Fruit fly (Drosophila melanogaster) whole organism, embryonic: Measurements from ENCODE around the gene sky.

Source experiments
- Aef1 ChIP-seq: fragments of 200-800 bp; sonication (Bioruptor generic); IDR thresholded peaks from 3 replicates; pipeline ENCODE4 v1.3.6; 2022; ENCODE audit warnings: missing biosample characterization, missing genetic modification characterization
- Bteb2 ChIP-seq: fragments of 200-800 bp; sonication (Bioruptor generic); optimal IDR thresholded peaks from 2 replicates; lab custom pipeline; 2016; ENCODE audit warnings: missing biosample characterization, missing genetic modification characterization
- CG11695 ChIP-seq: fragments of 200-800 bp; sonication (Bioruptor generic); IDR thresholded peaks from 3 replicates; pipeline ENCODE4 v1.3.6; 2022; ENCODE audit warnings: missing biosample characterization, missing genetic modification characterization
- CG12104 ChIP-seq: fragments of 200-800 bp; sonication (Bioruptor generic); optimal IDR thresholded peaks from 3 replicates; lab custom pipeline; 2016; ENCODE audit warnings: missing biosample characterization, missing genetic modification characterization
- CG12219 ChIP-seq: fragments of 200-800 bp; sonication (Bioruptor generic); optimal IDR thresholded peaks from 3 replicates; lab custom pipeline; 2018; ENCODE audit warnings: missing biosample characterization, mild to moderate bottlenecking, missing genetic modification characterization
- CG12236 ChIP-seq: fragments of 200-800 bp; sonication (Bioruptor generic); optimal IDR thresholded peaks from 2 replicates; lab custom pipeline; 2016; ENCODE audit warnings: missing biosample characterization, missing genetic modification characterization
- CG12659 ChIP-seq: fragments of 200-800 bp; sonication (Bioruptor generic); optimal IDR thresholded peaks from 3 replicates; lab custom pipeline; 2017; ENCODE audit warnings: mild to moderate bottlenecking, missing biosample characterization, missing genetic modification reagents, missing genetic modification characterization
- CG14441 ChIP-seq: fragments of 200-800 bp; sonication (Bioruptor generic); IDR thresholded peaks from 2 replicates; pipeline ENCODE4 v1.3.6; 2022; ENCODE audit warnings: missing biosample characterization, missing genetic modification characterization
- CG15073 ChIP-seq: fragments of 200-800 bp; sonication (Bioruptor generic); optimal IDR thresholded peaks from 2 replicates; lab custom pipeline; 2016; ENCODE audit warnings: missing biosample characterization, missing genetic modification characterization
- CG16813 ChIP-seq: fragments of 200-800 bp; sonication (Bioruptor generic); IDR thresholded peaks from 3 replicates; pipeline ENCODE4 v1.3.6; 2022; ENCODE audit warnings: missing biosample characterization, missing genetic modification characterization; ENCODE audit not compliant: partially characterized antibody
- CG16815 ChIP-seq: fragments of 200-800 bp; sonication (Bioruptor generic); optimal IDR thresholded peaks from 3 replicates; lab custom pipeline; 2017; ENCODE audit warnings: missing biosample characterization, mild to moderate bottlenecking, missing genetic modification characterization
- CG16863 ChIP-seq: fragments of 200-800 bp; sonication (Bioruptor generic); optimal IDR thresholded peaks from 3 replicates; lab custom pipeline; 2016; ENCODE audit warnings: missing biosample characterization, missing genetic modification characterization
- CG2889 ChIP-seq: fragments of 200-800 bp; sonication (Bioruptor generic); IDR thresholded peaks from 3 replicates; pipeline ENCODE4 v1.3.6; 2022; ENCODE audit warnings: missing biosample characterization, missing genetic modification characterization
- CG4360 ChIP-seq: fragments of 200-800 bp; sonication (Bioruptor generic); IDR thresholded peaks from 2 replicates; pipeline ENCODE4 v1.3.6; 2022; ENCODE audit warnings: missing biosample characterization, missing genetic modification characterization
- CG4730 ChIP-seq: fragments of 200-800 bp; sonication (Bioruptor generic); IDR thresholded peaks from 2 replicates; pipeline ENCODE4 v1.3.6; 2022; ENCODE audit warnings: missing biosample characterization, missing genetic modification characterization
- CG6175 ChIP-seq: fragments of 200-800 bp; sonication (Bioruptor generic); IDR thresholded peaks from 3 replicates; pipeline ENCODE4 v1.3.6; 2022; ENCODE audit warnings: missing biosample characterization, missing genetic modification characterization
- CG6854 ChIP-seq: fragments of 200-800 bp; sonication (Bioruptor generic); optimal IDR thresholded peaks from 3 replicates; lab custom pipeline; 2017; ENCODE audit warnings: missing biosample characterization, mild to moderate bottlenecking, missing genetic modification characterization
- CTCF ChIP-seq: fragments of 200-800 bp; sonication (Bioruptor generic); optimal IDR thresholded peaks from 2 replicates; lab custom pipeline; 2017; ENCODE audit warnings: missing biosample characterization, mild to moderate bottlenecking, missing genetic modification characterization, moderate library complexity
- D19B ChIP-seq: fragments of 200-800 bp; sonication (Bioruptor generic); optimal IDR thresholded peaks from 2 replicates; lab custom pipeline; 2017; ENCODE audit warnings: missing biosample characterization, mild to moderate bottlenecking, missing genetic modification characterization
- Hand ChIP-seq: fragments of 200-800 bp; sonication (Bioruptor generic); optimal IDR thresholded peaks from 2 replicates; lab custom pipeline; 2017; ENCODE audit warnings: mild to moderate bottlenecking, missing biosample characterization, missing genetic modification reagents, missing genetic modification characterization
- Hmr ChIP-seq: fragments of 200-800 bp; sonication (Bioruptor generic); optimal IDR thresholded peaks from 3 replicates; lab custom pipeline; 2017; ENCODE audit warnings: mild to moderate bottlenecking, missing biosample characterization, missing genetic modification reagents, missing genetic modification characterization
- Hr39 ChIP-seq: fragments of >200 bp; optimal IDR thresholded peaks from 2 replicates; lab custom pipeline; 2017
- Kr ChIP-seq: fragments of 200-800 bp; sonication (Bioruptor generic); optimal IDR thresholded peaks from 2 replicates; lab custom pipeline; 2017; ENCODE audit warnings: missing biosample characterization, mild to moderate bottlenecking, missing genetic modification characterization
- Med ChIP-seq: fragments of 200-800 bp; sonication (Bioruptor generic); peaks from one replicate; lab custom pipeline; 2016; ENCODE audit warnings: missing biosample characterization, missing genetic modification characterization, mild to moderate bottlenecking, inconsistent platforms, moderate library complexity
- Oaz ChIP-seq: fragments of 200-800 bp; sonication (Bioruptor generic); IDR thresholded peaks from 2 replicates; pipeline ENCODE4 v1.3.6; 2022; ENCODE audit warnings: missing biosample characterization, missing genetic modification characterization
- Oli ChIP-seq: fragments of 200-800 bp; sonication (Bioruptor generic); optimal IDR thresholded peaks from 2 replicates; lab custom pipeline; 2018; ENCODE audit warnings: missing biosample characterization, mild to moderate bottlenecking, missing genetic modification characterization, moderate library complexity
- Opbp ChIP-seq: fragments of 200-800 bp; sonication (Bioruptor generic); IDR thresholded peaks from 3 replicates; pipeline ENCODE4 v1.3.6; 2022; ENCODE audit warnings: missing biosample characterization, missing genetic modification characterization; ENCODE audit not compliant: partially characterized antibody
- Sry-β ChIP-seq: fragments of 200-800 bp; sonication (Bioruptor generic); optimal IDR thresholded peaks from 2 replicates; lab custom pipeline; 2018; ENCODE audit warnings: missing biosample characterization, mild to moderate bottlenecking, missing genetic modification characterization, moderate library complexity
- ap ChIP-seq: fragments of 200-800 bp; sonication (Bioruptor generic); IDR thresholded peaks from 2 replicates; pipeline ENCODE4 v1.3.6; 2022; ENCODE audit warnings: missing biosample characterization, missing genetic modification characterization
- croc ChIP-seq: fragments of 200-800 bp; sonication (Bioruptor generic); conservative IDR thresholded peaks from 3 replicates; pipeline ENCODE4 v1.3.6; 2022; ENCODE audit warnings: missing biosample characterization, missing genetic modification characterization
- disco-r ChIP-seq: fragments of 200-800 bp; sonication (Bioruptor generic); optimal IDR thresholded peaks from 2 replicates; lab custom pipeline; 2016; ENCODE audit warnings: missing biosample characterization, missing genetic modification characterization
- inv ChIP-seq: fragments of 200-800 bp; sonication (Bioruptor generic); IDR thresholded peaks from 2 replicates; pipeline ENCODE4 v1.3.6; 2022; ENCODE audit warnings: missing biosample characterization, missing genetic modification characterization; ENCODE audit not compliant: partially characterized antibody
- jigr1 ChIP-seq: fragments of 200-800 bp; sonication (Bioruptor generic); IDR thresholded peaks from 3 replicates; pipeline ENCODE4 v1.3.6; 2022; ENCODE audit warnings: missing biosample characterization, missing genetic modification characterization
- ken ChIP-seq: fragments of 200-800 bp; sonication (Bioruptor generic); IDR thresholded peaks from 3 replicates; pipeline ENCODE4 v1.3.6; 2022; ENCODE audit warnings: missing biosample characterization, missing genetic modification characterization
- lab ChIP-seq: fragments of 200-800 bp; sonication (Bioruptor generic); optimal IDR thresholded peaks from 3 replicates; lab custom pipeline; 2017; ENCODE audit warnings: missing biosample characterization, missing genetic modification characterization, mild to moderate bottlenecking, moderate library complexity, missing genetic modification reagents
- lilli ChIP-seq: fragments of 200-800 bp; sonication (Bioruptor generic); optimal IDR thresholded peaks from 3 replicates; lab custom pipeline; 2016; ENCODE audit warnings: missing biosample characterization, missing genetic modification characterization
- lmd ChIP-seq: fragments of 200-800 bp; sonication (Bioruptor generic); IDR thresholded peaks from 2 replicates; pipeline ENCODE4 v1.3.6; 2022; ENCODE audit warnings: missing biosample characterization, missing genetic modification characterization
- maf-S ChIP-seq: fragments of 200-800 bp; sonication (Bioruptor generic); optimal IDR thresholded peaks from 2 replicates; lab custom pipeline; 2016; ENCODE audit warnings: missing biosample characterization, missing genetic modification characterization
- mam ChIP-seq: fragments of 200-800 bp; sonication (Bioruptor generic); optimal IDR thresholded peaks from 3 replicates; lab custom pipeline; 2016; ENCODE audit warnings: missing biosample characterization, missing genetic modification characterization
- mld ChIP-seq: fragments of 200-800 bp; sonication (Bioruptor generic); IDR thresholded peaks from 3 replicates; pipeline ENCODE4 v1.3.6; 2022; ENCODE audit warnings: missing biosample characterization, missing genetic modification characterization; ENCODE audit not compliant: partially characterized antibody
- nom ChIP-seq: fragments of 200-800 bp; sonication (Bioruptor generic); optimal IDR thresholded peaks from 2 replicates; lab custom pipeline; 2017; ENCODE audit warnings: missing biosample characterization, missing genetic modification characterization, mild to moderate bottlenecking, moderate library complexity, missing genetic modification reagents
- pita ChIP-seq: fragments of 200-800 bp; sonication (Bioruptor generic); optimal IDR thresholded peaks from 2 replicates; lab custom pipeline; 2017; ENCODE audit warnings: missing biosample characterization, mild to moderate bottlenecking, missing genetic modification characterization
- psq ChIP-seq: fragments of 200-800 bp; sonication (Bioruptor generic); optimal IDR thresholded peaks from 2 replicates; lab custom pipeline; 2017; ENCODE audit warnings: missing biosample characterization, missing genetic modification characterization
- sim ChIP-seq: fragments of 200-800 bp; sonication (Bioruptor generic); IDR thresholded peaks from 2 replicates; pipeline ENCODE4 v1.3.6; 2022; ENCODE audit warnings: missing biosample characterization, missing genetic modification characterization
- ttk ChIP-seq: fragments of 200-800 bp; sonication (Bioruptor generic); IDR thresholded peaks from 2 replicates; pipeline ENCODE4 v2.1.2; 2022; ENCODE audit warnings: missing biosample characterization, missing genetic modification characterization
- unpg ChIP-seq: fragments of 200-800 bp; sonication (Bioruptor generic); optimal IDR thresholded peaks from 3 replicates; lab custom pipeline; 2018; ENCODE audit warnings: missing biosample characterization, mild to moderate bottlenecking, missing genetic modification characterization, moderate library complexity
- vfl ChIP-seq: fragments of 200-800 bp; sonication (Bioruptor generic); optimal IDR thresholded peaks from 2 replicates; lab custom pipeline; 2016; ENCODE audit warnings: missing biosample characterization, missing genetic modification characterization

The sky gene

DNA sequence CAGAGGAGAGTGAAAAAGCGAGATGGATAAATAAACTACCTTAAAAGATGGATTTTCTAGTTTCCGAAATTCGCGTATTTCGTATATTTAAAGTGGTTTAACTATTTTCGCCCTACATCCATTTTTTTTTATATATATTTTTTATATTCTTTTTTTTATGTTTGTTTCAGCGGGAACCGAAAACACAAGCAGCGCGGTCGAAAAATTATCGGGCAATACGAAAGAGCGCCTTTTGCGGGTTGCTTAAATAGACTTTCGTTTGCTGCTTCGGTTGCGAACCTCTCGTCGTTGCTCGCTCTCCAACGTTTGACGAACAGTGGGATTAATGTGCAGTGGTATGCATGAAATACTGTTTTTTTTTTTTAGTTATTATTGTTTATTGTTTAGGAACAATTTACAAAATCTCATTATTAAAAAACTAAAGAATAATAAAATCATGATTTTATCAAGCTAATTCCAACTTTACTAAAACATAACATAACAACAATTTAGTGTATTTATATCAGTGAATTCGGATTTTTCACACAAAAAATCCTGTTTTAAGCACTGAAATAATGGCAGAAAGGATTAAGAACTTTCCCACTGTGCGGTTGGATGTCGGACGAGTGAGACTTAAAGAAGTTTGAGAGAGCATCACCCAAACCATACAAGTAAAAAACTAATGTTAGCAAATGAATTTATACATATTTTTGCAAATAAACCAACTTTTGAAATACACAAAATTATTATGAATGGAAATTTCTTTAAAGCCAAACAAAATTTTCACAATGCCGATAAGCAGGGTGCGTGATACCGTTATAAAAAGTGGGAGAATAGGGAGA lies 1.3 kb downstream of the sky start (continued):
- TF ChIP-seq Bteb2 (GFP tag; lab: Kevin White, UChicago): no peak
- no peak for TF ChIP-seq Opbp (GFP tag; lab: Robert Waterston, UW)
- no peak for TF ChIP-seq Hr39 (lab: Kevin White, UChicago)
- TF ChIP-seq Kr (GFP tag; lab: Kevin White, UChicago): no peak
- no peak for TF ChIP-seq Med
- 0 out of 2 replicates have a peak, but pooled peaks have one; percentile 46 for TF ChIP-seq sim (GFP tag; lab: Robert Waterston, UW)
- peak; percentile 7 for TF ChIP-seq CG15073 (GFP tag; lab: Kevin White, UChicago)
- no peak for TF ChIP-seq CG12219 (GFP tag; lab: Kevin White, UChicago)
- peak; percentile 51 for TF ChIP-seq vfl
- no peak for TF ChIP-seq pita
- TF ChIP-seq CG2889 (GFP tag; lab: Robert Waterston, UW): no peak
- TF ChIP-seq mld (GFP tag; lab: Robert Waterston, UW): no peak
- TF ChIP-seq disco-r (GFP tag; lab: Kevin White, UChicago): no peak
- no peak for TF ChIP-seq ap
- TF ChIP-seq CG16815 (GFP tag; lab: Kevin White, UChicago): peak; percentile 77
- peak; percentile 74 for TF ChIP-seq Oli (tag; lab: Kevin White, UChicago)
- TF ChIP-seq mam (GFP tag; lab: Kevin White, UChicago): no peak
- TF ChIP-seq psq (GFP tag; lab: Kevin White, UChicago): no peak
- peak; percentile 82 for TF ChIP-seq croc (GFP tag; lab: Robert Waterston, UW)
- peak; percentile 12 for TF ChIP-seq CG12236 (GFP tag; lab: Kevin White, UChicago)
- TF ChIP-seq CG16863 (GFP tag; lab: Kevin White, UChicago): no peak
- no peak for TF ChIP-seq nom (GFP tag; lab: Kevin White, UChicago)
- peak; percentile 60 for TF ChIP-seq lilli (GFP tag; lab: Kevin White, UChicago)
- peak; percentile 96 for TF ChIP-seq lab
- peak; percentile 84; the same call in 2 of the 3 replicates for TF ChIP-seq CG6175 (GFP tag; lab: Robert Waterston, UW)
- peak; percentile 32 for TF ChIP-seq maf-S (GFP tag; lab: Kevin White, UChicago)
- TF ChIP-seq unpg (GFP tag; lab: Kevin White, UChicago): peak; percentile 75
- TF ChIP-seq Hmr: peak; percentile 64
- peak; percentile 51 for TF ChIP-seq CG12659 (GFP tag; lab: Kevin White, UChicago)
- TF ChIP-seq jigr1 (GFP tag; lab: Robert Waterston, UW): peak; percentile 66; the same call in 2 of the 3 replicates
- TF ChIP-seq CG11695 (GFP tag; lab: Robert Waterston, UW): peak; percentile 91
- peak; percentile 58 for TF ChIP-seq CTCF
- peak; percentile 70 for TF ChIP-seq lmd (GFP tag; lab: Robert Waterston, UW)
- 0 out of 3 replicates have a peak, but pooled peaks have one; percentile 31 for TF ChIP-seq ken (GFP tag; lab: Robert Waterston, UW)
- no peak for TF ChIP-seq CG16813 (GFP tag; lab: Robert Waterston, UW)
- peak; percentile 15 for TF ChIP-seq Hand (GFP tag; lab: Kevin White, UChicago)
- peak; percentile 51 for TF ChIP-seq CG12104 (GFP tag; lab: Kevin White, UChicago)
- TF ChIP-seq Oaz (GFP tag; lab: Robert Waterston, UW): peak; percentile 21; the same call in 1 of the 2 replicates
- no peak for TF ChIP-seq CG4360 (GFP tag; lab: Robert Waterston, UW)
- peak; percentile 81 for TF ChIP-seq CG6854
- TF ChIP-seq ttk (GFP tag; lab: Robert Waterston, UW): peak; percentile 6; the same call in 1 of the 2 replicates
- TF ChIP-seq CG4730 (GFP tag; lab: Robert Waterston, UW): peak; percentile 87
- TF ChIP-seq Sry-β (GFP tag; lab: Kevin White, UChicago): peak; percentile 51
- peak; percentile 86 for TF ChIP-seq D19B
- no peak for TF ChIP-seq inv (GFP tag; lab: Robert Waterston, UW)
- TF ChIP-seq CG14441 (GFP tag; lab: Robert Waterston, UW): peak; percentile 89
- peak; percentile 83 for TF ChIP-seq Aef1
